Fruit fly (Drosophila melanogaster): Measurements from ENCODE around the gene GV1.
A peak's percentile ranks its signal among the peaks of the same experiment; 100 is the strongest.

Gene GV1

DNA sequence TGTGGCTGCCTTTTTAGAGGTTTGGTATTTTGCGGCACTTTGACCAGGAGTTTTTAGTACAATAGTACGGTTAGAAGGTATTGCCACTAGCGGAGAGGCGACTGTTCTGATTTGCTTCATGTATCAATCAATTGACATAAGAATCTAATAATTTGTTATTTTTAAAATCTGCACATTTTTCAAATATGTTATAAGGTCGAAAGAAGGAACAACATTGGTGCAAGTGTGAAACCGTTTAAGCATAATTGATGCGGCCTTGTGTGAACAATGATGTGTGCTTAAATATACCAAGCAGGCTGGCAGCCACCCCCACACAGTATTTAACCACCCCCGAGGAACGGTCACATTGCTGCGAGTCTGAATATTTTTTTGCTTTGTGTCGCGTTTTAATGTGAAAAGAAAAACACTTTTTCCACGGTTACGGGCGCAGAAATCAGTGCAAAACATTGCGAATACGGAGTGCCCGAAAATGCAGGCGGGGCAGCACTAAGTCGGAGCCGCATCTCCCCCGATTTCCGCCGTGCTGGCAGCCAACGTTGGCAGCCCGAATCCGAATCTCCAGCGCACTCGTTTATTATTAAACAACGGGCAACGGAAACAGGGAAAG, 54.8 kb downstream of the GV1 start, which contains the start of the genes HBS1 and CG12025 (continued):
- no peak for TF ChIP-seq D19A (tag; optimal IDR thresholded peaks at IDR 0.05)
- no peak for TF ChIP-seq Lim3 (GFP tag; IDR thresholded peaks at IDR 0.05)
- TF ChIP-seq CG18599 (GFP tag; optimal IDR thresholded peaks at IDR 0.05), result peak; percentile 44
- TF ChIP-seq Ssrp (tag; optimal IDR thresholded peaks at IDR 0.05), result peak; percentile 50
- TF ChIP-seq fd96Cb (tag; optimal IDR thresholded peaks at IDR 0.05), result peak; percentile 45
- peak; percentile 72 for TF ChIP-seq Ets97D (GFP tag; optimal IDR thresholded peaks at IDR 0.05)
- TF ChIP-seq MESR4 (GFP tag; optimal IDR thresholded peaks at IDR 0.05), result peak; percentile 74
- TF ChIP-seq Myb (GFP tag; optimal IDR thresholded peaks at IDR 0.05), result peak; percentile 46
- TF ChIP-seq CG14441 (GFP tag; IDR thresholded peaks at IDR 0.05), result peak; percentile 69
- TF ChIP-seq CG31388 (GFP tag; optimal IDR thresholded peaks at IDR 0.05), result no peak
- TF ChIP-seq onecut (GFP tag; IDR thresholded peaks at IDR 0.05), result peak; percentile 5; the same call in 1 of the 2 replicates
- TF ChIP-seq CG7556 (GFP tag; optimal IDR thresholded peaks at IDR 0.05), result no peak
- no peak for TF ChIP-seq BtbVII (GFP tag; optimal IDR thresholded peaks at IDR 0.05)
- TF ChIP-seq Xbp1 (GFP tag; optimal IDR thresholded peaks at IDR 0.05), result peak; percentile 76
- no peak for TF ChIP-seq z (GFP tag; IDR thresholded peaks at IDR 0.05)
- no peak for TF ChIP-seq ap (GFP tag; IDR thresholded peaks at IDR 0.05)
- peak; percentile 69 for TF ChIP-seq CG13424 (tag; optimal IDR thresholded peaks at IDR 0.05)
- TF ChIP-seq chif (GFP tag; optimal IDR thresholded peaks at IDR 0.05), result peak; percentile 32 to 65
- peak; percentile 45 for TF ChIP-seq dmrt99B (tag; optimal IDR thresholded peaks at IDR 0.05)
- TF ChIP-seq CG31365 (tag; optimal IDR thresholded peaks at IDR 0.05), result no peak
- peak; percentile 94 for TF ChIP-seq CG30020 (tag; optimal IDR thresholded peaks at IDR 0.05)
- TF ChIP-seq sqz (GFP tag; optimal IDR thresholded peaks at IDR 0.05), result no peak
- TF ChIP-seq vfl (GFP tag; optimal IDR thresholded peaks at IDR 0.05), result no peak
- TF ChIP-seq Dad (GFP tag; optimal IDR thresholded peaks at IDR 0.05), result no peak
- no peak for TF ChIP-seq NC2α (GFP tag; optimal IDR thresholded peaks at IDR 0.05)
- TF ChIP-seq Mes4 (GFP tag; optimal IDR thresholded peaks at IDR 0.05), result peak; percentile 10
- no peak for TF ChIP-seq nerfin-2 (GFP tag; IDR thresholded peaks at IDR 0.05; ENCODE audit: partially characterized antibody)
- TF ChIP-seq CG17568 (GFP tag; optimal IDR thresholded peaks at IDR 0.05), result no peak
- peak; percentile 56; the same call in 1 of the 3 replicates for TF ChIP-seq zfh1 (GFP tag; IDR thresholded peaks at IDR 0.05)
- peak; percentile 13 for TF ChIP-seq CG10979 (tag; optimal IDR thresholded peaks at IDR 0.05)
- TF ChIP-seq MBD-R2 (GFP tag; IDR thresholded peaks at IDR 0.05), result peak; percentile 72
- TF ChIP-seq rib (GFP tag; IDR thresholded peaks at IDR 0.05), result no peak
- TF ChIP-seq NFAT (GFP tag; IDR thresholded peaks at IDR 0.05), result peak; percentile 37
- TF ChIP-seq CG17186 (GFP tag; optimal IDR thresholded peaks at IDR 0.05), result peak; percentile 64
- TF ChIP-seq gro (GFP tag; optimal IDR thresholded peaks at IDR 0.05), result peak; percentile 15
- no peak for TF ChIP-seq bowl (GFP tag; IDR thresholded peaks at IDR 0.05)
- no peak for TF ChIP-seq danr (GFP tag; IDR thresholded peaks at IDR 0.05)
- TF ChIP-seq CG14965 (GFP tag; optimal IDR thresholded peaks at IDR 0.05; ENCODE audit: borderline replicate concordance), result no peak
- peak; percentile 0 for TF ChIP-seq fd3F (GFP tag; optimal IDR thresholded peaks at IDR 0.05)
- peak in 1 of 3 experiments; percentile 58 for TF ChIP-seq lola (GFP tag; optimal IDR thresholded peaks at IDR 0.05)
- TF ChIP-seq sc (optimal IDR thresholded peaks at IDR 0.05), result no peak
- TF ChIP-seq sc (GFP tag; optimal IDR thresholded peaks at IDR 0.05), result no peak
- TF ChIP-seq ab (GFP tag; optimal IDR thresholded peaks at IDR 0.05), result no peak
- no peak for TF ChIP-seq CG6683 (GFP tag; optimal IDR thresholded peaks at IDR 0.05)
- peak; percentile 87 for TF ChIP-seq pzg (GFP tag; optimal IDR thresholded peaks at IDR 0.05)
- TF ChIP-seq so (GFP tag; IDR thresholded peaks at IDR 0.05), result no peak
- no peak for TF ChIP-seq Gsc (GFP tag; IDR thresholded peaks at IDR 0.05)
- TF ChIP-seq nerfin-1 (tag; optimal IDR thresholded peaks at IDR 0.05), result peak; percentile 50
- peak; percentile 60 to 68 for TF ChIP-seq Pdp1 (GFP tag; optimal IDR thresholded peaks at IDR 0.05)
- no peak for TF ChIP-seq gsb-n (tag; optimal IDR thresholded peaks at IDR 0.05)
